Worm (Caenorhabditis elegans): ENCODE data around the gene C14C11.1.

The C14C11.1 gene

DNA sequence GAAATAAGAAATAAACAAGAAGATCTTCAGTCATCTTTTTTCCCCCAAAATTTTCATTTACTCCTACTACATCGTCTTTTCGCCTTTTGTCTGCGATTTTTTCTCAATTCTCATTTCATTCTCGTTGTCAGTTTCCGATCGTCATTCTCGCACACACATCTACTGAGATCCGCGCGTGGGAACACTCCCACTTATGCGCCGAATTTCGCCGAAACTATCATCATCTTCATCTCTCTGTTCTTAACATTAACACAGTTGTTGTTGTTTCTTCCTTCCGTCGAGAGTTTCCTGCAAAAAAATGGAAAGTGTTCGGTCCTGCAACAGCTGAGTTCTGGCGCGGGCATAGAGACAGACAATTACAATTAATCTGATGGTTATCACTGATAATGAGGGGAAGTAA is 34.2 kb downstream of the C14C11.1 start:
- TF ChIP-seq W03F9.2 (tag; optimal IDR thresholded peaks at IDR 0.05) = no peak
- no peak for TF ChIP-seq him-1 (tag; optimal IDR thresholded peaks at IDR 0.05)

DNA sequence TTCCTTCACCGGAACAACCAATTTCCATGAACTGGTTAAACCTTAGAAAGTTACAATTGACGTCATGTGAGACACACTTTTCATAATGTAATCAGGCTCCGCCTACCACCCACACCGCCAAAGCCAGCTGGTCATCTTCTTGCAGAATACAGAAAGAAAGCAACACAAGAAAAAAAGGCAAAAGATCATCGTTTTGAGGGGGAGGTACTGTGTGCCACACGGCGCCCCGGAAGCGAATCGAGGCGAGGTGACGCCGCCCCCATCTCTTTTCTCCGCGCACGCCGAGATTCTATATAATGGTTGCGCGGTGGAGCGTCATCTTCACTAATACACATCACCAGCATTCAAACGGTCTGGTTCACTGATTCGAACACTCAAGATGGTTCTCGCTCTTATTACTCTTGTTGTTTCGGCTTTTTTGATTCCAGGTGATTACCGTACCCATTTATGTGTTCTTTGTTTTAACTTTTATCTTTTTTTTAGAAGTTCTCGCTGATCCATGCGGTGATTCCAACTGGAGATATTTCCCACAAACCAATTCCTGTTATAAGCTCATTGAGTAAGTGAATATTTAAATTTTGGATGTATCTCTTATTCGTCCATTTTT is 36.5 kb downstream of the C14C11.1 start, which contains the start of gene clec-1:
clec-1 (plus strand) TSS at position 320 of the 607 bp plus-strand sequence.
- TF ChIP-seq him-1 (tag; optimal IDR thresholded peaks at IDR 0.05) (no peak), W03F9.2 (tag; optimal IDR thresholded peaks at IDR 0.05) (no peak), dao-5 (tag; optimal IDR thresholded peaks at IDR 0.05) (no peak)

DNA sequence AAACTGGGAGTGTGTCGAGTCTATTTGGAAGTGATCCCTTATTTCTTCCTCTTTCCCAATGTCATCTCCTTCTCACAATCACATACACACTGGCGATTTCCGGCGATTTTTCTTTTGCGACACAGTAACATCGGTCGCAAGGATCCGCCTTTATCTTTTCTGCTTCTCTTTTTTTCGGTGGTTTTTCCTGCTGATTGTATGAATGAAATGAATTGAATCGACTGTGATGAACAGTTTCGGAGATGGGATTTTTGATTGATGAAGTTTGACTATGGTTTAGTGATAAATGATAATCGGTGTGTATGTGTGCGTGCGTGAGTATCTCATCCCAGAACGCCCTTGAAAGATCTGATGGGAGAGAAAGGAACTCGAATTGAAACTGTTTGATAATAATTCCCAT is 37.7 kb downstream of the C14C11.1 start:
- no peak for TF ChIP-seq him-1 (tag; optimal IDR thresholded peaks at IDR 0.05)
- TF ChIP-seq dao-5 (tag; optimal IDR thresholded peaks at IDR 0.05) = no peak
- no peak for TF ChIP-seq W03F9.2 (tag; optimal IDR thresholded peaks at IDR 0.05)

DNA sequence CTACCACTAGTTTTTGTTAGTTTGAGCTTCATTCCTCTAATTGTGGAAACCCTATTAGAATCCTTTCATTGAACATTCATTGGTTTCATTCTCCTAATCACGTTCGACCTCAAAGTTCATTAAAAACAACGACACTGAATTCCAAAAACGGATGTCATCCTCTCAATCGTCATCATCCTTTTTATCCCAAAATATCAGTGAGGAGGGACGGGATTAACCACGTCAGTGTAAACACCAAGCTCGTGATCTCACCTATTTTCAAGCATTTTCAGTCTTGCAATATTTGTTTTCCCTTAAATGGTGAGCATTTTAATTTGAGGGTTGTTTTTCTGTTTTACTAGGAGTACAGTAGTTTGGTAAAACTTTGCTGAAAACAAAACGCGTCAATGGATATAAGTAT is 41.0 kb downstream of the C14C11.1 start:
- TF ChIP-seq dao-5 (tag; optimal IDR thresholded peaks at IDR 0.05) (no peak), him-1 (tag; optimal IDR thresholded peaks at IDR 0.05) (no peak), W03F9.2 (tag; optimal IDR thresholded peaks at IDR 0.05) (no peak)

DNA sequence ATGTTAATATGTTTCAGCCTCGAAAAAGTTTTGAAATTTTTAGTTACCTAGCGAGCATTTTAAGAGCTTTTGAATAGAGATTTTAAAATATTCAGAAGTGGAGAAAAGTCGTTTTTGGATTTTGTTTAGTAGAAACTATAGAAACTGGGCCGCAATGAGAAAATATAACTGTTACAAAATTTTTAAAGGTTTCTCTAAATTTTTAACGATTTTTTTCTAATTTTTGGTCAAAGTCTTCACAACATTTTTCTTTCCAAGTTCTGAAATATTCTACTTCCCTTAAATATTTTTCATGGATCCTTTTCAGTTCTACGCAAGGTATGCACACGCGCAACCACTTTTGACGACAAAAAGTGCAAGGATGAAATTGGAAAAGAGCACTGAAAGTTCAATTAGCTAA is 42.1 kb downstream of the C14C11.1 start, which contains the start of gene peli-1:
peli-1 (plus strand) TSS at position 301 of the 400 bp plus-strand sequence.
- TF ChIP-seq him-1 (tag; optimal IDR thresholded peaks at IDR 0.05) = no peak
- TF ChIP-seq W03F9.2 (tag; optimal IDR thresholded peaks at IDR 0.05) = no peak
- TF ChIP-seq dao-5 (tag; optimal IDR thresholded peaks at IDR 0.05) = no peak

DNA sequence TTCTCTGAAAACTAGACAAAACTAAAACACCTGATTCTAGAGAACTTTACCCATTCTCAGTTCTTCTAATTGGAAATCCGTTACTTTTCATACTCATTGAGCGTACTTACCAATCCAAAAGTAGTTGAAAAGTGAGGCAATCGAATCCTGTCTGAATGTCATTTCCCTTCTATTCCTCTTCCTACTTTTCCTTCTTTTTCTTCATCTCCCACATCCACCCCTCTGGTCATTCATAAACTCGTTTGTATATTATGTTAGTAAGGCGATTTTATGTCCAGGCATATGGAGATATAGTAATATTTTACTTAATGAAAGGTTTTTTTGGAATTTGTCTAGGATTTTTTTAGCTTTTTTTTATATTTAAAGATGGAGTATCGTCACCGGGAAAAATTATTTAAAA is 44.9 kb downstream of the C14C11.1 start:
- TF ChIP-seq dao-5 (tag; optimal IDR thresholded peaks at IDR 0.05) = no peak
- TF ChIP-seq W03F9.2 (tag; optimal IDR thresholded peaks at IDR 0.05) = no peak
- TF ChIP-seq him-1 (tag; optimal IDR thresholded peaks at IDR 0.05) = no peak

DNA sequence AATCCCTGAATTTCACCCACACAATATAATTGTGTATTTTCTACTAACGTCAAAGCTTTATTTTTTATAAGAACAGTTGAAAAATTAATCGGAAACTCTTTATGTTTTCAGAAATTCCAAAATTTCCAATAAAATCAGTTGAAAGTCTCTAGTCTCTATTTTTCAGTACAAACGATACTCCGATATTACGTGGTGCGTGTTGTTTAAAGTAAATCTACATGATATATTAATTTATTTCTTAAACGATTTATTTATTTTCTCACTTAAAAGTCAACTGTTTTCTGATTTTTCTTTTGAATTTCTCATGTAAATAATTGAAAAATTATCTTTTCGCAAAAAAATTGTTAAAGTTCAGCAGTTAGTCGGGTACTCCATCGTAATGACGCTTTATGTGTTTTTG is 48.8 kb downstream of the C14C11.1 start:
- TF ChIP-seq dao-5 (tag; optimal IDR thresholded peaks at IDR 0.05) (no peak), him-1 (tag; optimal IDR thresholded peaks at IDR 0.05) (no peak), W03F9.2 (tag; optimal IDR thresholded peaks at IDR 0.05) (no peak)

DNA sequence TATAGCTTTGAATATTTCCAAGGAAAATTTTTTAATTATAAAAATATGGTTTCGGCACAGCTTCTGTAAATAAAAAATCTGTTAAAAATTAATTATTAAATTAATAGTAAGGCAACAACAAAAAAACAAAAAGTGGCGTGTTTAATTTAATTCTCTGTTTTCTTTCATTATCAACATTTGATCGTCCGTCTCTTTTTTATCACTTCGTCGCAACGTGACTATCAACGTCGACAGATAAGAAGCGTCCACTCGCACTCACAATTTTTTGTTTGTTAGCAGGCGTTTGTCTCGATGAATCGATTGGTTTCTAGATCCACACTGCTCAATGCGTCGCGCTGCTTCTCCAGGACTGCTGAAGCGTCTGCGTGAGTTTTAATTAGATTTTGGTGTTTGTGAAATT is 49.2 kb downstream of the C14C11.1 start, which contains the start of gene gcst-1:
gcst-1 (plus strand) TSS at position 277 of the 400 bp plus-strand sequence.
- TF ChIP-seq W03F9.2 (tag; optimal IDR thresholded peaks at IDR 0.05) (no peak), him-1 (tag; optimal IDR thresholded peaks at IDR 0.05) (no peak), dao-5 (tag; optimal IDR thresholded peaks at IDR 0.05) (no peak)

DNA sequence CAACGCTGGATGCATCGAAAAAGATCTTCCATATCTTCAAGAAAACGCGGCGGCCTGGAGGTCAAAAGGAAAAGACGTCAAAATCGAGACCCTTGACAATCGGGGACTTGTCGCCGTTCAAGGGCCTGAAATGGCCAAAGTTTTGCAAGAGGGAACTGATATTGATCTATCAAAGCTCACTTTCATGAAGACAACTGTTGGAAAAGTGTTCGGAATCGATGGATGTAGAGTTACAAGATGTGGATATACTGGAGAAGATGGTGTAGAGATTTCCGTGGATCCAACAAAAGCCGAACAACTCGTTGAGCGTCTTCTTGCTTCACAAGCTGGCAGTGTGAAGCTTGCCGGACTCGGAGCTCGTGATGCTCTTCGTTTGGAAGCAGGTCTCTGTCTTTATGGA is 50.1 kb downstream of the C14C11.1 start:
- no peak for TF ChIP-seq him-1 (tag; optimal IDR thresholded peaks at IDR 0.05)
- TF ChIP-seq W03F9.2 (tag; optimal IDR thresholded peaks at IDR 0.05) = no peak
- TF ChIP-seq dao-5 (tag; optimal IDR thresholded peaks at IDR 0.05) = no peak
